Worm (Caenorhabditis elegans): ENCODE measurements around the gene sptf-2.

sptf-2 gene

ce11 chrII:8616155-8616554 is 9.1 kb upstream of the sptf-2 start:
- no peak for TF ChIP-seq B0310.2 (tag; optimal IDR thresholded peaks at IDR 0.05)
- no peak for TF ChIP-seq hmbx-1 (tag; optimal IDR thresholded peaks at IDR 0.05)
- TF ChIP-seq hmg-4 (GFP tag; optimal IDR thresholded peaks at IDR 0.05): no peak
- TF ChIP-seq tbx-11 (GFP tag; IDR thresholded peaks at IDR 0.05): no peak
- no peak for TF ChIP-seq ceh-13 (GFP tag; optimal IDR thresholded peaks at IDR 0.05)
- no peak for TF ChIP-seq ets-7 (tag; optimal IDR thresholded peaks at IDR 0.05)
- no peak for TF ChIP-seq aly-1 (tag; optimal IDR thresholded peaks at IDR 0.05)
- no peak for TF ChIP-seq sea-1 (GFP tag; conservative IDR thresholded peaks at IDR 0.05)
- no peak for TF ChIP-seq ama-1 (optimal IDR thresholded peaks at IDR 0.05)
- no peak for TF ChIP-seq F13C5.2 (tag; optimal IDR thresholded peaks at IDR 0.05)
- no peak for TF ChIP-seq hnd-1 (tag; optimal IDR thresholded peaks at IDR 0.05)
- TF ChIP-seq flt-1 (GFP tag; IDR thresholded peaks at IDR 0.05): no peak
- TF ChIP-seq tbx-37 (GFP tag; conservative IDR thresholded peaks at IDR 0.05): no peak
- TF ChIP-seq pes-1 (GFP tag; IDR thresholded peaks at IDR 0.05): no peak
- TF ChIP-seq tra-4 (tag; optimal IDR thresholded peaks at IDR 0.05): no peak

- TF ChIP-seq flt-1 (GFP tag; IDR thresholded peaks at IDR 0.05): no peak
- TF ChIP-seq tbx-37 (GFP tag; conservative IDR thresholded peaks at IDR 0.05): no peak
- no peak for TF ChIP-seq tbx-11 (GFP tag; IDR thresholded peaks at IDR 0.05)
- no peak for TF ChIP-seq B0310.2 (tag; optimal IDR thresholded peaks at IDR 0.05)
- TF ChIP-seq hmbx-1 (tag; optimal IDR thresholded peaks at IDR 0.05): no peak
Observed at ce11 chrII:8617516-8617915, 7.7 kb upstream of the sptf-2 start, which contains the start of gene chhy-1. chhy-1 (minus strand) TSS chrII:8617616.

ce11 chrII:8621883-8622282 is 3.4 kb upstream of the sptf-2 start, which contains the start of gene T22C8.3:
T22C8.3 (minus strand) TSS chrII:8621983.
- TF ChIP-seq hmbx-1 (tag; optimal IDR thresholded peaks at IDR 0.05): no peak
- no peak for TF ChIP-seq tra-4 (tag; optimal IDR thresholded peaks at IDR 0.05)

ce11 chrII:8623396-8623795 is 1.9 kb upstream of the sptf-2 start, which contains the start of gene T22C8.4:
T22C8.4 (minus strand) TSS chrII:8623496.
- TF ChIP-seq tra-4 (tag; optimal IDR thresholded peaks at IDR 0.05) (no peak), tbx-11 (GFP tag; IDR thresholded peaks at IDR 0.05) (no peak), ceh-13 (GFP tag; optimal IDR thresholded peaks at IDR 0.05) (no peak), F13C5.2 (tag; optimal IDR thresholded peaks at IDR 0.05) (no peak)

ce11 chrII:8626598-8626997 is 1.3 kb downstream of the sptf-2 start:
- TF ChIP-seq B0310.2 (tag; optimal IDR thresholded peaks at IDR 0.05) (no peak), hmg-4 (GFP tag; optimal IDR thresholded peaks at IDR 0.05) (no peak), tra-4 (tag; optimal IDR thresholded peaks at IDR 0.05) (no peak), tbx-37 (GFP tag; conservative IDR thresholded peaks at IDR 0.05) (no peak), ama-1 (optimal IDR thresholded peaks at IDR 0.05) (no peak), F13C5.2 (tag; optimal IDR thresholded peaks at IDR 0.05) (no peak), ceh-13 (GFP tag; optimal IDR thresholded peaks at IDR 0.05) (no peak), sea-1 (GFP tag; conservative IDR thresholded peaks at IDR 0.05) (no peak), hmbx-1 (tag; optimal IDR thresholded peaks at IDR 0.05) (no peak), ceh-36 (tag; optimal IDR thresholded peaks at IDR 0.05) (no peak), flt-1 (GFP tag; IDR thresholded peaks at IDR 0.05) (no peak), pes-1 (GFP tag; IDR thresholded peaks at IDR 0.05) (no peak)

ce11 chrII:8627907-8628306 is 2.6 kb downstream of the sptf-2 start:
- TF ChIP-seq ama-1 (optimal IDR thresholded peaks at IDR 0.05) (no peak), ceh-13 (GFP tag; optimal IDR thresholded peaks at IDR 0.05) (no peak), ceh-36 (tag; optimal IDR thresholded peaks at IDR 0.05) (no peak), ets-7 (tag; optimal IDR thresholded peaks at IDR 0.05) (no peak), hnd-1 (tag; optimal IDR thresholded peaks at IDR 0.05) (no peak), hmg-4 (GFP tag; optimal IDR thresholded peaks at IDR 0.05) (no peak), B0310.2 (tag; optimal IDR thresholded peaks at IDR 0.05) (no peak), tbx-37 (GFP tag; conservative IDR thresholded peaks at IDR 0.05) (no peak), aly-1 (tag; optimal IDR thresholded peaks at IDR 0.05) (no peak), sea-1 (GFP tag; conservative IDR thresholded peaks at IDR 0.05) (no peak), tra-4 (tag; optimal IDR thresholded peaks at IDR 0.05) (no peak), scrt-1 (GFP tag; IDR thresholded peaks at IDR 0.05) (no peak), pes-1 (GFP tag; IDR thresholded peaks at IDR 0.05) (no peak), hmbx-1 (tag; optimal IDR thresholded peaks at IDR 0.05) (no peak), F13C5.2 (tag; optimal IDR thresholded peaks at IDR 0.05) (no peak), flt-1 (GFP tag; IDR thresholded peaks at IDR 0.05) (no peak)

ce11 chrII:8630088-8630487 is 4.8 kb downstream of the sptf-2 start, which contains the start of gene T22C8.6:
T22C8.6 (minus strand) TSS chrII:8630281.
- no peak for TF ChIP-seq aly-1 (tag; optimal IDR thresholded peaks at IDR 0.05)
- no peak for TF ChIP-seq ceh-13 (GFP tag; optimal IDR thresholded peaks at IDR 0.05)
- no peak for TF ChIP-seq hmbx-1 (tag; optimal IDR thresholded peaks at IDR 0.05)
- no peak for TF ChIP-seq tra-4 (tag; optimal IDR thresholded peaks at IDR 0.05)
- TF ChIP-seq tbx-37 (GFP tag; conservative IDR thresholded peaks at IDR 0.05): no peak
- TF ChIP-seq ama-1 (optimal IDR thresholded peaks at IDR 0.05): no peak
- no peak for TF ChIP-seq hmg-4 (GFP tag; optimal IDR thresholded peaks at IDR 0.05)
- TF ChIP-seq B0310.2 (tag; optimal IDR thresholded peaks at IDR 0.05): no peak
- no peak for TF ChIP-seq sea-1 (GFP tag; conservative IDR thresholded peaks at IDR 0.05)
- no peak for TF ChIP-seq F13C5.2 (tag; optimal IDR thresholded peaks at IDR 0.05)
- TF ChIP-seq ceh-36 (tag; optimal IDR thresholded peaks at IDR 0.05): no peak
- TF ChIP-seq hnd-1 (tag; optimal IDR thresholded peaks at IDR 0.05): no peak

ce11 chrII:8631766-8632165 is 6.5 kb downstream of the sptf-2 start:
- no peak for TF ChIP-seq ceh-36 (tag; optimal IDR thresholded peaks at IDR 0.05)
- TF ChIP-seq pes-1 (GFP tag; IDR thresholded peaks at IDR 0.05): no peak
- no peak for TF ChIP-seq tbx-11 (GFP tag; IDR thresholded peaks at IDR 0.05)
- TF ChIP-seq ama-1 (optimal IDR thresholded peaks at IDR 0.05): no peak
- no peak for TF ChIP-seq F13C5.2 (tag; optimal IDR thresholded peaks at IDR 0.05)
- no peak for TF ChIP-seq aly-1 (tag; optimal IDR thresholded peaks at IDR 0.05)
- TF ChIP-seq hnd-1 (tag; optimal IDR thresholded peaks at IDR 0.05): no peak
- no peak for TF ChIP-seq ets-7 (tag; optimal IDR thresholded peaks at IDR 0.05)
- TF ChIP-seq hmbx-1 (tag; optimal IDR thresholded peaks at IDR 0.05): no peak
- no peak for TF ChIP-seq hmg-4 (GFP tag; optimal IDR thresholded peaks at IDR 0.05)
- no peak for TF ChIP-seq tra-4 (tag; optimal IDR thresholded peaks at IDR 0.05)
- TF ChIP-seq B0310.2 (tag; optimal IDR thresholded peaks at IDR 0.05): no peak
- no peak for TF ChIP-seq scrt-1 (GFP tag; IDR thresholded peaks at IDR 0.05)
- no peak for TF ChIP-seq ceh-13 (GFP tag; optimal IDR thresholded peaks at IDR 0.05)
- no peak for TF ChIP-seq flt-1 (GFP tag; IDR thresholded peaks at IDR 0.05)
- TF ChIP-seq sea-1 (GFP tag; conservative IDR thresholded peaks at IDR 0.05): no peak
- no peak for TF ChIP-seq tbx-37 (GFP tag; conservative IDR thresholded peaks at IDR 0.05)

All from whole organism, early embryonic.